Fruit fly (Drosophila melanogaster): ENCODE results near the gene fbl.

- no peak for TF ChIP-seq CG10348 (GFP tag; IDR thresholded peaks at IDR 0.05)
- no peak for TF ChIP-seq CG32121 (GFP tag; IDR thresholded peaks at IDR 0.05)
- no peak for TF ChIP-seq Ets98B (GFP tag; IDR thresholded peaks at IDR 0.05)
- no peak for TF ChIP-seq Pif1B (GFP tag; optimal IDR thresholded peaks at IDR 0.05)
- TF ChIP-seq EcR (GFP tag; optimal IDR thresholded peaks at IDR 0.05), result no peak
- TF ChIP-seq gl (tag; optimal IDR thresholded peaks at IDR 0.05), result no peak
- no peak for TF ChIP-seq CG4496 (GFP tag; IDR thresholded peaks at IDR 0.05)
- TF ChIP-seq CG14655 (GFP tag; optimal IDR thresholded peaks at IDR 0.05), result no peak
These were observed 26.1 kb downstream of the fbl start, which contains the start of gene CG13248 for dm6 chr3L:20410345-20410744.

Data from whole organism, pupa.